Fruit fly (Drosophila melanogaster): ENCODE data around the gene CG1236.

CG1236 gene

DNA sequence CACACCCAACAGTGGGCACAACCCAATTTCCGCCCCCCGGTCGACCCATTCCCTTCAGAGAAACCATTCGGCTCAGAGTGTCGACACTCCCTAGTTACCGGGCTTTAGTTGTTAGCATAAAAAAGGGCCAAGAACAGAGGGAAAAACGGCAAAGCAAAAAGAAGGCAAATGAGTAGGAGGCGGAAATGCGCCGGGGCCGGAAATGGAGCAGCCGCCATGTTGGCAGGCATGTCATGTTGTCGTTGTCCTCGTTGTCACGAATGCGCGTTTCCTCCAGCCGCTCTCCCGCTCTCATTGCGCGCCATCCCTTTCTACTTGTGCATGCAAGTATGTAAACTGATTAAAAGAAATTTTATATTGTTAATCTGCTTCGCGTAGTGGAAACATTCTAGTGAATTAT, 40.2 kb upstream of the CG1236 start (continued):
- TF ChIP-seq Hmr (GFP tag; optimal IDR thresholded peaks at IDR 0.05) (peak; percentile 35), TFAM (GFP tag; optimal IDR thresholded peaks at IDR 0.05) (no peak), dmrt11E (tag; optimal IDR thresholded peaks at IDR 0.05) (no peak), chinmo (GFP tag; IDR thresholded peaks at IDR 0.05; ENCODE audit: partially characterized antibody) (0 out of 4 replicates have a peak, but pooled peaks have one; percentile 19), Fer1 (GFP tag; optimal IDR thresholded peaks at IDR 0.05) (peak; percentile 75), CG12071 (GFP tag; optimal IDR thresholded peaks at IDR 0.05) (peak; percentile 12), CG34376 (GFP tag; optimal IDR thresholded peaks at IDR 0.05) (peak; percentile 57), ara (GFP tag; IDR thresholded peaks at IDR 0.05) (0 out of 2 replicates have a peak, but pooled peaks have one; percentile 43)

DNA sequence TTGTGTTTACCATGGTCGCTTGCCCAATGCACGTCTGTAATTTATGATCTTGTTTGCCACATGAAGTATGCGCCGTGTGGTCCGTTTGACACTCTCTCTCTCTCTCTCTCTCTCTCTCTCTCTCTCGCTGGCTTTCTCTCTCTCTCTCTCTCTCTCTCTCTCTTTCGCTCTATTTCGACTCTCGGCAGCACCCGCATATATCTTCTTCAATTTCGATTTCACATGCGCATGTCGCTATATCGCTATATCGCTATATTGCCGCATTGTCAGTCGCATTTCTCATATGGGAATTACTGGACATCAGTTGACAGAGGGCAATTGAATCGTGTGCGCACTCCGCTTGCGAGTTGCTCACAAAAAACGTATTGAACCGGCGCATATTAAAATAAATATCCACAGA, 35.4 kb upstream of the CG1236 start:
- no peak for TF ChIP-seq CG10274 (GFP tag; optimal IDR thresholded peaks at IDR 0.05)
- TF ChIP-seq so (GFP tag; IDR thresholded peaks at IDR 0.05), result peak; percentile 59; the same call in 1 of the 3 replicates
- peak; percentile 49; the same call in 1 of the 2 replicates for TF ChIP-seq vvl (GFP tag; IDR thresholded peaks at IDR 0.05)
- TF ChIP-seq CG4730 (GFP tag; IDR thresholded peaks at IDR 0.05), result no peak
- TF ChIP-seq lola (GFP tag; optimal IDR thresholded peaks at IDR 0.05), result no peak
- TF ChIP-seq danr (GFP tag; IDR thresholded peaks at IDR 0.05), result no peak
- peak; percentile 31 for TF ChIP-seq yki (optimal IDR thresholded peaks at IDR 0.05)
- TF ChIP-seq CG16815 (GFP tag; optimal IDR thresholded peaks at IDR 0.05), result no peak
- TF ChIP-seq CG8359 (GFP tag; optimal IDR thresholded peaks at IDR 0.05; ENCODE audit: borderline replicate concordance), result peak; percentile 28
- peak; percentile 11 for TF ChIP-seq Hr39 (optimal IDR thresholded peaks at IDR 0.05)
- no peak for TF ChIP-seq HLHmδ (GFP tag; optimal IDR thresholded peaks at IDR 0.05)
- no peak for TF ChIP-seq maf-S (GFP tag; optimal IDR thresholded peaks at IDR 0.05)
- TF ChIP-seq bab2 (GFP tag; optimal IDR thresholded peaks at IDR 0.05), result no peak
- no peak for TF ChIP-seq Mes4 (GFP tag; optimal IDR thresholded peaks at IDR 0.05)
- TF ChIP-seq CG34224 (GFP tag; IDR thresholded peaks at IDR 0.05; ENCODE audit: partially characterized antibody), result 0 out of 3 replicates have a peak, but pooled peaks have one; percentile 29
- peak; percentile 1 for TF ChIP-seq CG13624 (GFP tag; optimal IDR thresholded peaks at IDR 0.05)
- no peak for TF ChIP-seq nmo (GFP tag; optimal IDR thresholded peaks at IDR 0.05)
- TF ChIP-seq CG11723 (GFP tag; optimal IDR thresholded peaks at IDR 0.05), result no peak
- TF ChIP-seq Bteb2 (GFP tag; optimal IDR thresholded peaks at IDR 0.05), result no peak
- peak; percentile 59 for TF ChIP-seq CG1832 (GFP tag; optimal IDR thresholded peaks at IDR 0.05)
- 0 out of 4 replicates have a peak, but pooled peaks have one; percentile 46 for TF ChIP-seq chinmo (GFP tag; IDR thresholded peaks at IDR 0.05; ENCODE audit: partially characterized antibody)
- TF ChIP-seq CG12769 (tag; optimal IDR thresholded peaks at IDR 0.05), result peak; percentile 14
- no peak for TF ChIP-seq lilli (GFP tag; optimal IDR thresholded peaks at IDR 0.05)
- TF ChIP-seq nau (GFP tag; optimal IDR thresholded peaks at IDR 0.05), result peak; percentile 48
- no peak for TF ChIP-seq sd (tag; optimal IDR thresholded peaks at IDR 0.05)
- TF ChIP-seq gcm (GFP tag; optimal IDR thresholded peaks at IDR 0.05), result peak; percentile 93
- TF ChIP-seq CG17829 (tag; optimal IDR thresholded peaks at IDR 0.05), result no peak
- no peak for TF ChIP-seq cad (GFP tag; optimal IDR thresholded peaks at IDR 0.05)
- no peak for TF ChIP-seq hbn (GFP tag; IDR thresholded peaks at IDR 0.05; ENCODE audit: partially characterized antibody)
- no peak for TF ChIP-seq bsh (GFP tag; optimal IDR thresholded peaks at IDR 0.05)
- peak; percentile 60 for TF ChIP-seq Med (GFP tag)
- TF ChIP-seq caup (GFP tag; optimal IDR thresholded peaks at IDR 0.05; ENCODE audit: severe bottlenecking), result no peak
- TF ChIP-seq Doc3 (GFP tag; IDR thresholded peaks at IDR 0.05; ENCODE audit: partially characterized antibody), result peak; percentile 28; the same call in 1 of the 3 replicates
- no peak for TF ChIP-seq CG8290 (GFP tag; optimal IDR thresholded peaks at IDR 0.05)
- TF ChIP-seq CG8290 (tag; optimal IDR thresholded peaks at IDR 0.05), result peak in 1 of 2 experiments; percentile 0
- TF ChIP-seq Fer2 (tag; optimal IDR thresholded peaks at IDR 0.05), result no peak
- TF ChIP-seq tap (tag; optimal IDR thresholded peaks at IDR 0.05), result peak; percentile 11
- TF ChIP-seq schlank (tag; optimal IDR thresholded peaks at IDR 0.05), result no peak
- 0 out of 2 replicates have a peak, but pooled peaks have one; percentile 15 for TF ChIP-seq Drgx (GFP tag; IDR thresholded peaks at IDR 0.05)
- peak; percentile 26; the same call in 1 of the 3 replicates for TF ChIP-seq CG14860 (GFP tag; IDR thresholded peaks at IDR 0.05; ENCODE audit: partially characterized antibody)
- no peak for TF ChIP-seq CG12659 (GFP tag; optimal IDR thresholded peaks at IDR 0.05)

All from whole organism, embryonic.